Worm (Caenorhabditis elegans) whole organism, mixed stage, embryonic: ENCODE measurements around the gene daf-3.

Source experiments
- ces-1 ChIP-seq: fragments of 150-350 bp; optimal IDR thresholded peaks from 2 replicates; lab custom pipeline; 2014; ENCODE audit warnings: missing biosample characterization, missing genetic modification reagents, missing genetic modification characterization
- hlh-1 ChIP-seq: fragments of 150-350 bp; optimal IDR thresholded peaks from 2 replicates; lab custom pipeline; 2014; ENCODE audit warnings: missing biosample characterization, missing genetic modification reagents, missing genetic modification characterization
- lsy-2 ChIP-seq: fragments of 150-350 bp; optimal IDR thresholded peaks from 2 replicates; lab custom pipeline; 2014; ENCODE audit warnings: missing biosample characterization, missing genetic modification characterization
- mab-5 ChIP-seq: fragments of 150-350 bp; optimal IDR thresholded peaks from 2 replicates; lab custom pipeline; 2014; ENCODE audit warnings: missing biosample characterization, missing genetic modification characterization
- sem-2 ChIP-seq: fragments of 200-800 bp; sonication (Bioruptor generic); optimal IDR thresholded peaks from 2 replicates; lab custom pipeline; 2018; ENCODE audit warnings: mild to moderate bottlenecking, missing genetic modification characterization, missing compliant biosample characterization
- snpc-4 ChIP-seq: fragments of 150-350 bp; optimal IDR thresholded peaks from 2 replicates; lab custom pipeline; 2014; ENCODE audit warnings: missing biosample characterization, missing genetic modification characterization
- unc-62 ChIP-seq: fragments of 150-350 bp; optimal IDR thresholded peaks from 2 replicates; lab custom pipeline; 2014; ENCODE audit warnings: missing biosample characterization, missing genetic modification reagents, missing genetic modification characterization

DNA sequence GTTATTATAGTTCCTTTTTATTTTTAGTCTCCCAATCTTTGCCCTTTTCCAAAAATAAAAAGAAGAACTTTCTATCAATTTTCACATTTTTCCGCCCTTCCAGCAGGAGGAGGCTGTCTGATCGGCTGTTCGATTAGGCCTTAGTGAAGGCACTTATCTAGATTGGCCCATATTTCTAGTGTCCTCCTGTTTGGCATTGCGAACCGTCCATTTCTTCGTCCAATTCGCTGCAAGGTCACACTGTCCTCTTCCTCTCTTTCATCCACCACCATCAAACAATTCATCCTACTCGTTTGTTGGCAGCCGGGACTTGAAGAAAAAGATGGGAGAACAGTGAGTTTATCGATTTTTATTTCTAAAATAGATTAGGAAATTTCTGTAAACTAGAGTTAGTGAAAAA is 53.1 kb downstream of the daf-3 start, which contains the start of gene T04G9.4:
- TF ChIP-seq ces-1: no peak
- TF ChIP-seq lsy-2: no peak
- TF ChIP-seq hlh-1 (tag; lab: Kevin White, UChicago): no peak
- no peak for TF ChIP-seq mab-5
- TF ChIP-seq sem-2 (GFP tag; lab: Kevin White, UChicago): no peak
- no peak for TF ChIP-seq unc-62
- no peak for TF ChIP-seq snpc-4 (tag; lab: Kevin White, UChicago)
